Fruit fly (Drosophila melanogaster) whole organism, embryonic: ENCODE results near the gene Dlip2.

Source experiments
- B-H2 ChIP-seq: fragments of 200-800 bp; sonication (Bioruptor generic); optimal IDR thresholded peaks from 2 replicates; lab custom pipeline; 2018; ENCODE audit warnings: missing biosample characterization, mild to moderate bottlenecking, missing genetic modification characterization
- Blimp-1 ChIP-seq: fragments of 200-800 bp; sonication (Bioruptor generic); optimal IDR thresholded peaks from 3 replicates; lab custom pipeline; 2018; ENCODE audit warnings: missing biosample characterization, missing genetic modification characterization, mild to moderate bottlenecking, moderate library complexity, missing genetic modification reagents
- CG11456 ChIP-seq: fragments of 200-800 bp; sonication (Bioruptor generic); IDR thresholded peaks from 3 replicates; pipeline ENCODE4 v1.3.6; 2022; ENCODE audit warnings: missing biosample characterization, missing genetic modification characterization
- CG12299 ChIP-seq: fragments of 200-800 bp; sonication (Bioruptor generic); optimal IDR thresholded peaks from 2 replicates; lab custom pipeline; 2018; ENCODE audit warnings: missing biosample characterization, mild to moderate bottlenecking, missing genetic modification characterization
- CG12769 ChIP-seq: fragments of 200-800 bp; sonication (Bioruptor generic); optimal IDR thresholded peaks from 2 replicates; lab custom pipeline; 2019; ENCODE audit warnings: missing biosample characterization, mild to moderate bottlenecking, missing genetic modification characterization, moderate library complexity
- CG15011 ChIP-seq: fragments of 200-800 bp; sonication (Bioruptor generic); optimal IDR thresholded peaks from 3 replicates; lab custom pipeline; 2018; ENCODE audit warnings: missing biosample characterization, mild to moderate bottlenecking, missing genetic modification characterization
- CG15269 ChIP-seq: fragments of 200-800 bp; sonication (Bioruptor generic); optimal IDR thresholded peaks from 2 replicates; lab custom pipeline; 2018; ENCODE audit warnings: missing biosample characterization, mild to moderate bottlenecking, missing genetic modification characterization, moderate library complexity
- CG17568 ChIP-seq: fragments of 200-800 bp; sonication (Bioruptor generic); optimal IDR thresholded peaks from 2 replicates; lab custom pipeline; 2018; ENCODE audit warnings: missing biosample characterization, mild to moderate bottlenecking, missing genetic modification characterization, moderate library complexity
- CG32532 ChIP-seq: fragments of 200-800 bp; sonication (Bioruptor generic); IDR thresholded peaks from 2 replicates; pipeline ENCODE4 v1.3.6; 2022; ENCODE audit warnings: missing biosample characterization, missing genetic modification characterization
- CG33557 ChIP-seq: fragments of 200-800 bp; sonication (Bioruptor generic); optimal IDR thresholded peaks from 2 replicates; lab custom pipeline; 2019; ENCODE audit warnings: missing biosample characterization, mild to moderate bottlenecking, missing genetic modification characterization, moderate library complexity
- CG3407 ChIP-seq: fragments of 200-800 bp; sonication (Bioruptor generic); optimal IDR thresholded peaks from 2 replicates; lab custom pipeline; 2018; ENCODE audit warnings: missing biosample characterization, mild to moderate bottlenecking, missing genetic modification characterization
- CG34422 ChIP-seq: fragments of 200-800 bp; sonication (Bioruptor generic); IDR thresholded peaks from 3 replicates; pipeline ENCODE4 v1.3.6; 2022; ENCODE audit warnings: missing biosample characterization, missing genetic modification characterization
- CG4404 ChIP-seq: fragments of 200-800 bp; sonication (Bioruptor generic); IDR thresholded peaks from 2 replicates; pipeline ENCODE4 v1.3.6; 2022; ENCODE audit warnings: missing biosample characterization, missing genetic modification characterization
- CG6272 ChIP-seq: fragments of 200-800 bp; sonication (Bioruptor generic); IDR thresholded peaks from 2 replicates; pipeline ENCODE4 v1.3.6; 2022; ENCODE audit warnings: missing biosample characterization, missing genetic modification characterization
- CG6683 ChIP-seq: fragments of 200-800 bp; sonication (Bioruptor generic); optimal IDR thresholded peaks from 2 replicates; lab custom pipeline; 2017; ENCODE audit warnings: missing biosample characterization, mild to moderate bottlenecking, missing genetic modification characterization, missing genetic modification reagents
- CG7786 ChIP-seq: fragments of 200-800 bp; sonication (Bioruptor generic); optimal IDR thresholded peaks from 2 replicates; lab custom pipeline; 2016; ENCODE audit warnings: missing biosample characterization, missing genetic modification characterization
- CG8089 ChIP-seq: fragments of 200-800 bp; sonication (Bioruptor generic); optimal IDR thresholded peaks from 3 replicates; lab custom pipeline; 2016; ENCODE audit warnings: missing biosample characterization, missing genetic modification characterization
- CG8388 ChIP-seq: fragments of 200-800 bp; sonication (Bioruptor generic); optimal IDR thresholded peaks from 2 replicates; lab custom pipeline; 2019; ENCODE audit warnings: missing biosample characterization, mild to moderate bottlenecking, missing genetic modification characterization, moderate library complexity
- Dfd ChIP-seq, 2 experiments: fragments of >200 bp; optimal IDR thresholded peaks; 2 replicates each; lab custom pipeline; 2017; ENCODE audit warnings: missing biosample characterization in 2 of 2, missing genetic modification characterization in 2 of 2
- Dip2 ChIP-seq: fragments of 200-800 bp; sonication (Bioruptor generic); IDR thresholded peaks from 2 replicates; pipeline ENCODE4 v1.3.6; 2022; ENCODE audit warnings: missing biosample characterization, missing genetic modification characterization
- Dll ChIP-seq: fragments of 200-800 bp; sonication (Bioruptor generic); IDR thresholded peaks from 4 replicates; pipeline ENCODE4 v1.3.6; 2022; ENCODE audit warnings: missing biosample characterization, missing genetic modification characterization; ENCODE audit not compliant: partially characterized antibody
- HmgD ChIP-seq: fragments of 200-800 bp; sonication (Bioruptor generic); optimal IDR thresholded peaks from 3 replicates; lab custom pipeline; 2016; ENCODE audit warnings: missing biosample characterization, missing genetic modification characterization
- Mes4 ChIP-seq: fragments of 200-800 bp; sonication (Bioruptor generic); optimal IDR thresholded peaks from 2 replicates; lab custom pipeline; 2016; ENCODE audit warnings: missing biosample characterization, missing genetic modification characterization
- Mrtf ChIP-seq: fragments of 200-800 bp; sonication (Bioruptor generic); IDR thresholded peaks from 3 replicates; pipeline ENCODE4 v1.3.6; 2022; ENCODE audit warnings: missing biosample characterization, missing genetic modification characterization
- NK7.1 ChIP-seq: fragments of 200-800 bp; sonication (Bioruptor generic); optimal IDR thresholded peaks from 3 replicates; lab custom pipeline; 2016; ENCODE audit warnings: missing biosample characterization, missing genetic modification characterization
- Nf-YA ChIP-seq: fragments of 200-800 bp; sonication (Bioruptor generic); IDR thresholded peaks from 2 replicates; pipeline ENCODE4 v1.3.6; 2022; ENCODE audit warnings: missing biosample characterization, missing genetic modification characterization
- Pdp1 ChIP-seq, 2 experiments: fragments of 200-800 bp; sonication (Bioruptor generic); optimal IDR thresholded peaks; 3 replicates each; lab custom pipeline; 2016; ENCODE audit warnings: missing biosample characterization in 2 of 2, missing genetic modification characterization in 2 of 2, mild to moderate bottlenecking in 1 of 2, moderate library complexity in 1 of 2
- Ravus ChIP-seq: fragments of 200-800 bp; sonication (Bioruptor generic); IDR thresholded peaks from 2 replicates; pipeline ENCODE4 v1.3.6; 2022; ENCODE audit warnings: missing biosample characterization, missing genetic modification characterization
- Sry-β ChIP-seq: fragments of 200-800 bp; sonication (Bioruptor generic); optimal IDR thresholded peaks from 2 replicates; lab custom pipeline; 2018; ENCODE audit warnings: missing biosample characterization, mild to moderate bottlenecking, missing genetic modification characterization, moderate library complexity
- Sry-δ ChIP-seq: fragments of 200-800 bp; sonication (Bioruptor generic); optimal IDR thresholded peaks from 2 replicates; lab custom pipeline; 2016; ENCODE audit warnings: missing biosample characterization, missing genetic modification characterization
- aop ChIP-seq: fragments of 200-800 bp; sonication (Bioruptor generic); IDR thresholded peaks from 2 replicates; pipeline ENCODE4 v1.3.6; 2022; ENCODE audit warnings: missing biosample characterization, missing genetic modification characterization
- chinmo ChIP-seq: fragments of 200-800 bp; sonication (Bioruptor generic); IDR thresholded peaks from 4 replicates; pipeline ENCODE4 v1.3.6; 2022; ENCODE audit warnings: missing biosample characterization, missing genetic modification characterization; ENCODE audit not compliant: partially characterized antibody
- crol ChIP-seq: fragments of 200-800 bp; sonication (Bioruptor generic); IDR thresholded peaks from 2 replicates; pipeline ENCODE4 v1.3.6; 2022; ENCODE audit warnings: missing biosample characterization, missing genetic modification characterization
- dmrt11E ChIP-seq: fragments of 200-800 bp; sonication (Bioruptor generic); optimal IDR thresholded peaks from 3 replicates; lab custom pipeline; 2018; ENCODE audit warnings: missing biosample characterization, mild to moderate bottlenecking, missing genetic modification characterization, moderate library complexity
- fd96Cb ChIP-seq: fragments of 200-800 bp; sonication (Bioruptor generic); optimal IDR thresholded peaks from 2 replicates; lab custom pipeline; 2018; ENCODE audit warnings: missing biosample characterization, mild to moderate bottlenecking, missing genetic modification characterization, moderate library complexity
- gsb-n ChIP-seq: fragments of 200-800 bp; sonication (Bioruptor generic); optimal IDR thresholded peaks from 3 replicates; lab custom pipeline; 2018; ENCODE audit warnings: missing biosample characterization, mild to moderate bottlenecking, missing genetic modification characterization
- hth ChIP-seq: fragments of >200 bp; optimal IDR thresholded peaks from 2 replicates; lab custom pipeline; 2017; ENCODE audit warnings: inconsistent platforms
- ind ChIP-seq: fragments of 200-800 bp; sonication (Bioruptor generic); optimal IDR thresholded peaks from 3 replicates; lab custom pipeline; 2016; ENCODE audit warnings: missing biosample characterization, missing genetic modification characterization
- lola ChIP-seq, 3 experiments: fragments of >200 bp in 2 of 3; fragments of 200-800 bp in 1 of 3; sonication (Bioruptor generic) in 1 of 3; optimal IDR thresholded peaks; 2 replicates each; lab custom pipeline; 2017 to 2019; ENCODE audit warnings: missing biosample characterization in 3 of 3, missing genetic modification characterization in 3 of 3, mild to moderate bottlenecking in 1 of 3, moderate library complexity in 1 of 3
- luna ChIP-seq: fragments of 200-800 bp; sonication (Bioruptor generic); optimal IDR thresholded peaks from 2 replicates; lab custom pipeline; 2016; ENCODE audit warnings: missing biosample characterization, missing genetic modification characterization
- mld ChIP-seq: fragments of 200-800 bp; sonication (Bioruptor generic); IDR thresholded peaks from 3 replicates; pipeline ENCODE4 v1.3.6; 2022; ENCODE audit warnings: missing biosample characterization, missing genetic modification characterization; ENCODE audit not compliant: partially characterized antibody
- otp ChIP-seq: fragments of 200-800 bp; sonication (Bioruptor generic); IDR thresholded peaks from 3 replicates; pipeline ENCODE4, ENCODE4 v1.3.6; 2022; ENCODE audit warnings: missing biosample characterization, missing genetic modification characterization
- pan ChIP-seq, 4 experiments: fragments of >200 bp in 3 of 4; fragments of 200-800 bp in 1 of 4; sonication (Bioruptor generic) in 1 of 4; optimal IDR thresholded peaks in 3 of 4; IDR thresholded peaks in 1 of 4; 2 replicates each; pipeline versions ENCODE4 v1.3.6 to Lab custom; 2017 to 2022; ENCODE audit warnings: missing biosample characterization in 2 of 4, missing genetic modification characterization in 2 of 4, mixed read lengths in 1 of 4
- pb ChIP-seq: fragments of 200-800 bp; sonication (Bioruptor generic); optimal IDR thresholded peaks from 3 replicates; lab custom pipeline; 2016; ENCODE audit warnings: missing biosample characterization, missing genetic modification characterization
- row ChIP-seq: fragments of 200-800 bp; sonication (Bioruptor generic); IDR thresholded peaks from 3 replicates; pipeline ENCODE4 v1.3.6; 2022; ENCODE audit warnings: missing biosample characterization, missing genetic modification characterization
- salm ChIP-seq: fragments of 200-800 bp; sonication (Bioruptor generic); optimal IDR thresholded peaks from 2 replicates; lab custom pipeline; 2018; ENCODE audit warnings: missing biosample characterization, mild to moderate bottlenecking, missing genetic modification characterization
- sob ChIP-seq: fragments of 200-800 bp; sonication (Bioruptor generic); IDR thresholded peaks from 2 replicates; pipeline ENCODE4 v1.3.6; 2022; ENCODE audit warnings: missing biosample characterization, missing genetic modification characterization
- tna ChIP-seq: fragments of 200-800 bp; sonication (Bioruptor generic); IDR thresholded peaks from 2 replicates; pipeline ENCODE4 v1.3.6; 2022; ENCODE audit warnings: missing biosample characterization, missing genetic modification characterization; ENCODE audit not compliant: partially characterized antibody
- tup ChIP-seq: fragments of 200-800 bp; sonication (Bioruptor generic); optimal IDR thresholded peaks from 2 replicates; lab custom pipeline; 2016; ENCODE audit warnings: missing biosample characterization, mild to moderate bottlenecking, missing genetic modification characterization, moderate library complexity
- wor ChIP-seq: fragments of 200-800 bp; sonication (Bioruptor generic); IDR thresholded peaks from 2 replicates; pipeline ENCODE4 v1.3.6; 2022; ENCODE audit warnings: missing biosample characterization, missing genetic modification characterization

The Dlip2 gene

DNA sequence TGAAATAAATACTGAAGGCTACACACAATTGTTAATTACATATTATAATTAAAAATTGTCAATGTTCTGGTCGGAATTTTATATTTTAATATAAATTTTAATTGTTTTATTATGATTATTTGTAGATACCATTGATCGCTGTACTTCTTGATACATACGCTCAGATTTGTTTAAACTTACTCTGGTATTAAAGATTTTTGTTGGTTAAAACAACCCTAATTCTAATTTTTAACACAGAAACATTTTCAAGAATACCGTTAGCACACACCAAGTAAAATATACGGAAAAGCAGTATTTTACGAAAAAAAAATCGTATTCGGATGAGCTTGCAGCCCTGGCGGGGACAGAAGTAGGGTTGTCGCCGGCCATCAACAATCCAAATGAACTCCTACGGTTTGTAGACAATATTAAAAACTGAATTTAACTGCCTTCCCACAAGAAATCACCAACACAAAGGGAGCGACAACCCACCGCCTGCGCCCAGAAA lies 3.8 kb downstream of the Dlip2 start, which contains the start of the genes CG9775, MED31 and slx1 (continued):
- TF ChIP-seq wor (peak; percentile 76), Sry-β (GFP tag; lab: Kevin White, UChicago) (peak; percentile 7), chinmo (GFP tag; lab: Robert Waterston, UW) (no peak), CG4404 (peak; percentile 57), tup (GFP tag; lab: Kevin White, UChicago) (no peak), salm (tag; lab: Kevin White, UChicago) (peak; percentile 47), CG8388 (peak; percentile 71), CG15011 (no peak), Pdp1 (GFP tag; optimal IDR thresholded peaks at IDR 0.05; lab: Kevin White, UChicago) (peak in 1 of 2 experiments; percentile 35), CG34422 (GFP tag; lab: Robert Waterston, UW) (peak; percentile 68), Dip2 (GFP tag; lab: Robert Waterston, UW) (no peak), Nf-YA (0 out of 2 replicates have a peak, but pooled peaks have one; percentile 40), crol (GFP tag; lab: Robert Waterston, UW) (no peak), CG6683 (no peak), dmrt11E (tag; lab: Kevin White, UChicago) (peak; percentile 76), lola (GFP tag; optimal IDR thresholded peaks at IDR 0.05; lab: Kevin White, UChicago) (peak in 2 of 3 experiments; percentile 65 to 75), CG17568 (GFP tag; lab: Kevin White, UChicago) (no peak), sob (GFP tag; lab: Robert Waterston, UW) (peak; percentile 76), NK7.1 (no peak), gsb-n (peak; percentile 78), tna (no peak), pan (optimal IDR thresholded peaks at IDR 0.05; lab: Kevin White, UChicago) (no peak), pan (GFP tag; optimal IDR thresholded peaks at IDR 0.05 in 1 of 2, IDR thresholded peaks at IDR 0.05 in 1 of 2) (peak in 1 of 2 experiments; percentile 75), Sry-δ (GFP tag; lab: Kevin White, UChicago) (no peak), hth (lab: Kevin White, UChicago) (no peak), HmgD (GFP tag; lab: Kevin White, UChicago) (peak; percentile 9), pb (GFP tag; lab: Kevin White, UChicago) (peak; percentile 25), otp (GFP tag; lab: Robert Waterston, UW) (no peak), CG6272 (GFP tag; lab: Robert Waterston, UW) (peak; percentile 45; the same call in 1 of the 2 replicates), luna (GFP tag; lab: Kevin White, UChicago) (no peak), Dll (GFP tag; lab: Robert Waterston, UW) (no peak), row (peak; percentile 90), fd96Cb (tag; lab: Kevin White, UChicago) (peak; percentile 76), CG15269 (tag; lab: Kevin White, UChicago) (no peak), Ravus (no peak), CG8089 (GFP tag; lab: Kevin White, UChicago) (no peak), Mes4 (GFP tag; lab: Kevin White, UChicago) (no peak), mld (GFP tag; lab: Robert Waterston, UW) (no peak), CG11456 (no peak; the same call in 2 of the 3 replicates), B-H2 (GFP tag; lab: Kevin White, UChicago) (peak; percentile 50), CG32532 (GFP tag; lab: Robert Waterston, UW) (peak; percentile 81), aop (GFP tag; lab: Robert Waterston, UW) (no peak), Dfd (GFP tag; optimal IDR thresholded peaks at IDR 0.05; lab: Kevin White, UChicago) (no peak), CG33557 (peak; percentile 52), Blimp-1 (peak; percentile 71), CG12299 (tag; lab: Kevin White, UChicago) (peak; percentile 36), ind (GFP tag; lab: Kevin White, UChicago) (peak; percentile 76), CG12769 (tag; lab: Kevin White, UChicago) (peak; percentile 22), Mrtf (GFP tag; lab: Robert Waterston, UW) (peak; percentile 70; the same call in 2 of the 3 replicates), CG3407 (peak; percentile 28), CG7786 (GFP tag; lab: Kevin White, UChicago) (no peak)
